Worm (Caenorhabditis elegans): ENCODE results near the gene Y53G8AR.1.

Gene Y53G8AR.1

DNA sequence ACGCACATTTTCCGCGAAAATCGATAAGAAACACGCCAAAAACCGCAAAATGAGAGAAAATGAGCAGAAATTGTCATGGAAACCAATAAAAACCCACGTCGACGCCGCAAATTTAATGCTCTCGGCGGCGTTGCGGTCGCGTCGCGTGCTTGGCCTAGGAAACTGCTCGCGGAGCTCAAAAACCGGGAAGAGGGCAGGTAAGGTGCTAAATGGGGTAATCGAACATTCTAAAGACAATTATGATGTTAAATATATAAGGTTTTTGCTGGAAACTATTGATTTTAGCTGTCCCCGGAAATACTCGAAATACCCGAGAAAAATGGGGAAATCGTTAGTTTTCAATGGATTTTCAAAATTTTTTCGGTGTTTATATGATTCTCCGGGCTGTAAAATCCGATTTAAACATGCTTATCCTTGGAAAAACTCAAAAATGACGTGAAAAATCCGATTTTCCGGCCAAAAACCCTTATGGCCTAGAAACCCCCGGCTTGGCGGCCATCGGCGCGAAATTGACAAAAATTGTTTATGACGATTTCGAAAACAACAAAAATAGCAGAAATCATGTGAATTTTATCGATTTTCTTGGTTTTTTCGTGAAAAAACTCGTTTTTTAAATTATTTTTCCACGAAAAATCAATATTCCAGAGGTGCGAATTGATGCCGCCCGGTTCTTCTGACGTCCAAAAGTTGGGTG, 10.4 kb upstream of the Y53G8AR.1 start, which contains the start of gene phf-15 (continued):
- TF ChIP-seq pha-2 (tag; optimal IDR thresholded peaks at IDR 0.05) (no peak), nfya-1 (tag; optimal IDR thresholded peaks at IDR 0.05) (peak; percentile 1), pros-1 (tag; optimal IDR thresholded peaks at IDR 0.05) (no peak), hlh-15 (tag; optimal IDR thresholded peaks at IDR 0.05) (no peak), F13H6.1 (tag; optimal IDR thresholded peaks at IDR 0.05) (no peak)

- TF ChIP-seq ztf-16 (tag; optimal IDR thresholded peaks at IDR 0.05) (peak; percentile 19), ceh-9 (tag; optimal IDR thresholded peaks at IDR 0.05) (no peak), ama-1 (optimal IDR thresholded peaks at IDR 0.05) (no peak), nfya-1 (tag; optimal IDR thresholded peaks at IDR 0.05) (peak; percentile 46), elt-2 (tag; optimal IDR thresholded peaks at IDR 0.05) (peak; percentile 31), lim-6 (tag; optimal IDR thresholded peaks at IDR 0.05) (no peak), fax-1 (tag; optimal IDR thresholded peaks at IDR 0.05) (no peak)
Observed at ce11 chrIII:3323906-3324305, 8.9 kb upstream of the Y53G8AR.1 start.

DNA sequence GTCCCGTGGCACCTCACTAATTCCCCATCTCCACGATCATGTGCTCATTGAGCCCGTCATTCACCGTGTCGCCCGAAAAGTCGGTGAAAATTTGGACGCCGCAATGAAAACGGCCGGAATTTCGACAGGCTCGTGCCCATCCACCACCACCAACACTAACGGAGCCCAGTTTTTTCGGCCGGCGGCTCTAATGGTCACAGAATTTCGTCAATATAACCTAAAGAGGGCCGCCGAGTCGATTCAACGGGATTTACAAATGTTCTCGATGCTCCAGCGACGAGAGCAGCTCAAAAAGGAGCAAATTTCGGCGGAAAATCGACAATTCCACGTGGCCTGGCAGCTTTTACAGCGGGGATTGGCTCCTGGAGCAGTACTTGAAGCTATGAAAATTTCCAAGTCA, 3.4 kb upstream of the Y53G8AR.1 start:
- no peak for TF ChIP-seq hlh-13 (GFP tag; optimal IDR thresholded peaks at IDR 0.05)
- no peak for TF ChIP-seq C08G9.2 (tag; optimal IDR thresholded peaks at IDR 0.05)
- TF ChIP-seq pros-1 (tag; optimal IDR thresholded peaks at IDR 0.05) = no peak
- no peak for TF ChIP-seq pax-1 (tag; optimal IDR thresholded peaks at IDR 0.05)
- TF ChIP-seq K09A11.1 (tag; optimal IDR thresholded peaks at IDR 0.05; ENCODE audit: insufficient read depth) = no peak
- no peak for TF ChIP-seq ceh-48 (tag; optimal IDR thresholded peaks at IDR 0.05)
- TF ChIP-seq nhr-11 (tag; optimal IDR thresholded peaks at IDR 0.05) = no peak
- no peak for TF ChIP-seq ama-1 (optimal IDR thresholded peaks at IDR 0.05)
- no peak for TF ChIP-seq eyg-1 (tag; optimal IDR thresholded peaks at IDR 0.05)
- TF ChIP-seq pha-2 (tag; optimal IDR thresholded peaks at IDR 0.05) = no peak
- no peak for TF ChIP-seq odd-2 (tag; optimal IDR thresholded peaks at IDR 0.05)
- TF ChIP-seq ceh-24 (tag; optimal IDR thresholded peaks at IDR 0.05) = no peak
- TF ChIP-seq F13H6.1 (tag; optimal IDR thresholded peaks at IDR 0.05) = no peak
- TF ChIP-seq tbx-2 (tag; optimal IDR thresholded peaks at IDR 0.05) = no peak

DNA sequence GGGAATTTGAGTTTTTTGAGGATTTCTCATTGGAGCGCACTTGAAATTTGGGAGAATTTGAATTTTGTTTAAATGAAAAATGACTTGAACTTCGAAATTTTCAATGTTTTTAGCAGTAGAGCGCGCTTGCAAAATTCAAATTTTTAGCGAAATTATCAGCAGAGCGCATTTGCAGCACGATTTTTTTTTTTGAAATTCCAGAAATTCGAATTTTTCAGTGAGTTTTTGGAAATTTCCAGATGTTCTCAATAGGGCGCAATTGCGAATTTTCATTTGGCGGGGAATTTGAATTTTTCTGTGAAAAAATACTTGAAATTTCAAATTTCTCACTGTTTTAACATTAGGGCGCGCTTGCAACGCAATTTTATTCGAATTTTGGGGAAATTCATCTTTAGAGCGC, 1.1 kb upstream of the Y53G8AR.1 start:
- TF ChIP-seq madf-2 (tag; optimal IDR thresholded peaks at IDR 0.05) (no peak), F13H6.1 (tag; optimal IDR thresholded peaks at IDR 0.05) (no peak), nfya-1 (tag; optimal IDR thresholded peaks at IDR 0.05) (no peak), K02D7.2 (tag; optimal IDR thresholded peaks at IDR 0.05) (no peak), hlh-13 (GFP tag; optimal IDR thresholded peaks at IDR 0.05) (no peak), hlh-8 (tag; optimal IDR thresholded peaks at IDR 0.05) (no peak), dmd-4 (tag; optimal IDR thresholded peaks at IDR 0.05; ENCODE audit: borderline replicate concordance) (no peak), dve-1 (tag; optimal IDR thresholded peaks at IDR 0.05) (no peak), ceh-30 (tag; optimal IDR thresholded peaks at IDR 0.05) (no peak), nhr-232 (tag; optimal IDR thresholded peaks at IDR 0.05) (no peak), ceh-48 (tag; optimal IDR thresholded peaks at IDR 0.05) (no peak), lim-6 (tag; optimal IDR thresholded peaks at IDR 0.05) (no peak), npax-4 (tag; optimal IDR thresholded peaks at IDR 0.05) (no peak), C08G9.2 (tag; optimal IDR thresholded peaks at IDR 0.05) (no peak), unc-86 (tag; optimal IDR thresholded peaks at IDR 0.05) (no peak), pqm-1 (tag; optimal IDR thresholded peaks at IDR 0.05) (no peak), ztf-16 (tag; optimal IDR thresholded peaks at IDR 0.05) (no peak), unc-42 (tag; optimal IDR thresholded peaks at IDR 0.05) (no peak), sox-2 (GFP tag; IDR thresholded peaks at IDR 0.05) (no peak), ceh-19 (GFP tag; optimal IDR thresholded peaks at IDR 0.05) (no peak)
